Worm (Caenorhabditis elegans) whole organism, mixed stage, embryonic: ENCODE results near the gene C49F8.14.

Experiments
- M03D4.4 ChIP-seq: sonication (generic microtip); optimal IDR thresholded peaks from 2 replicates; lab custom pipeline; 2017; ENCODE audit warnings: mild to moderate bottlenecking, missing genetic modification characterization, missing compliant biosample characterization
- bed-3 ChIP-seq: fragments of 200-800 bp; sonication (Bioruptor generic); optimal IDR thresholded peaks from 3 replicates; lab custom pipeline; 2018; ENCODE audit warnings: mild to moderate bottlenecking, missing genetic modification characterization, moderate library complexity, missing compliant biosample characterization
- blmp-1 ChIP-seq: fragments of 150-350 bp; optimal IDR thresholded peaks from 2 replicates; lab custom pipeline; 2014; ENCODE audit warnings: missing biosample characterization, missing genetic modification characterization
- ceh-39 ChIP-seq: fragments of 150-350 bp; optimal IDR thresholded peaks from 2 replicates; lab custom pipeline; 2014; ENCODE audit warnings: missing biosample characterization, missing genetic modification characterization
- ceh-43 ChIP-seq: fragments of 200-800 bp; sonication (Bioruptor generic); optimal IDR thresholded peaks from 2 replicates; lab custom pipeline; 2018; ENCODE audit warnings: mild to moderate bottlenecking, missing genetic modification characterization, moderate library complexity, missing compliant biosample characterization
- ceh-83 ChIP-seq: fragments of 200-800 bp; sonication (Bioruptor generic); optimal IDR thresholded peaks from 2 replicates; lab custom pipeline; 2018; ENCODE audit warnings: mild to moderate bottlenecking, missing genetic modification characterization, missing compliant biosample characterization
- ces-1 ChIP-seq: fragments of 150-350 bp; optimal IDR thresholded peaks from 2 replicates; lab custom pipeline; 2014; ENCODE audit warnings: missing biosample characterization, missing genetic modification reagents, missing genetic modification characterization
- cnd-1 ChIP-seq: fragments of 200-800 bp; sonication (Bioruptor generic); optimal IDR thresholded peaks from 2 replicates; lab custom pipeline; 2018; ENCODE audit warnings: mild to moderate bottlenecking, missing genetic modification characterization, missing compliant biosample characterization
- drap-1 ChIP-seq: fragments of 200-800 bp; sonication (Bioruptor generic); optimal IDR thresholded peaks from 3 replicates; lab custom pipeline; 2018; ENCODE audit warnings: mild to moderate bottlenecking, missing genetic modification characterization, missing compliant biosample characterization
- elt-1 ChIP-seq: sonication (generic microtip); optimal IDR thresholded peaks from 2 replicates; lab custom pipeline; 2017; ENCODE audit warnings: missing genetic modification characterization, mild to moderate bottlenecking, missing compliant biosample characterization, antibody characterized with exemption, moderate library complexity, borderline replicate concordance; ENCODE audit not compliant: insufficient read depth
- elt-3 ChIP-seq: fragments of 150-350 bp; optimal IDR thresholded peaks from 2 replicates; lab custom pipeline; 2014; ENCODE audit warnings: missing biosample characterization, missing genetic modification characterization
- flh-1 ChIP-seq: fragments of 200-800 bp; sonication (Bioruptor generic); optimal IDR thresholded peaks from 2 replicates; lab custom pipeline; 2018; ENCODE audit warnings: mild to moderate bottlenecking, missing genetic modification characterization, moderate library complexity, missing compliant biosample characterization
- ham-2 ChIP-seq: fragments of 200-800 bp; sonication (Bioruptor generic); optimal IDR thresholded peaks from 2 replicates; lab custom pipeline; 2018; ENCODE audit warnings: mild to moderate bottlenecking, missing genetic modification characterization, missing compliant biosample characterization
- hlh-1 ChIP-seq: fragments of 150-350 bp; optimal IDR thresholded peaks from 2 replicates; lab custom pipeline; 2014; ENCODE audit warnings: missing biosample characterization, missing genetic modification reagents, missing genetic modification characterization
- lin-13 ChIP-seq: fragments of 150-350 bp; optimal IDR thresholded peaks from 2 replicates; lab custom pipeline; 2014; ENCODE audit warnings: missing biosample characterization, missing genetic modification characterization
- lin-32 ChIP-seq: fragments of 200-800 bp; sonication (Bioruptor generic); optimal IDR thresholded peaks from 2 replicates; lab custom pipeline; 2018; ENCODE audit warnings: mild to moderate bottlenecking, missing genetic modification characterization, missing compliant biosample characterization
- lsy-2 ChIP-seq: fragments of 150-350 bp; optimal IDR thresholded peaks from 2 replicates; lab custom pipeline; 2014; ENCODE audit warnings: missing biosample characterization, missing genetic modification characterization
- mab-5 ChIP-seq: fragments of 150-350 bp; optimal IDR thresholded peaks from 2 replicates; lab custom pipeline; 2014; ENCODE audit warnings: missing biosample characterization, missing genetic modification characterization
- mep-1 ChIP-seq: fragments of 150-350 bp; optimal IDR thresholded peaks from 2 replicates; lab custom pipeline; 2017; ENCODE audit warnings: missing biosample characterization, missing genetic modification reagents, missing genetic modification characterization, inconsistent platforms
- mls-2 ChIP-seq: sonication (generic microtip); optimal IDR thresholded peaks from 2 replicates; lab custom pipeline; 2016; ENCODE audit warnings: mild to moderate bottlenecking, missing genetic modification characterization, moderate library complexity, missing compliant biosample characterization
- nhr-12 ChIP-seq: fragments of 150-350 bp; optimal IDR thresholded peaks from 2 replicates; lab custom pipeline; 2014; ENCODE audit warnings: missing biosample characterization, missing genetic modification characterization
- nhr-2 ChIP-seq: fragments of 150-350 bp; optimal IDR thresholded peaks from 2 replicates; lab custom pipeline; 2014; ENCODE audit warnings: missing biosample characterization, missing genetic modification characterization
- nhr-237 ChIP-seq: fragments of 150-350 bp; optimal IDR thresholded peaks from 2 replicates; lab custom pipeline; 2014; ENCODE audit warnings: missing biosample characterization, missing genetic modification characterization
- nhr-28 ChIP-seq: fragments of 150-350 bp; optimal IDR thresholded peaks from 2 replicates; lab custom pipeline; 2014; ENCODE audit warnings: missing biosample characterization, missing genetic modification characterization
- nhr-76 ChIP-seq: sonication (generic microtip); optimal IDR thresholded peaks from 2 replicates; lab custom pipeline; 2017; ENCODE audit warnings: missing biosample characterization, missing genetic modification characterization
- pha-4 ChIP-seq: fragments of 150-350 bp; optimal IDR thresholded peaks from 2 replicates; lab custom pipeline; 2018; ENCODE audit warnings: missing biosample characterization, missing genetic modification reagents, missing genetic modification characterization
- sem-2 ChIP-seq: fragments of 200-800 bp; sonication (Bioruptor generic); optimal IDR thresholded peaks from 2 replicates; lab custom pipeline; 2018; ENCODE audit warnings: mild to moderate bottlenecking, missing genetic modification characterization, missing compliant biosample characterization
- snpc-4 ChIP-seq: fragments of 150-350 bp; optimal IDR thresholded peaks from 2 replicates; lab custom pipeline; 2014; ENCODE audit warnings: missing biosample characterization, missing genetic modification characterization
- sptf-1 ChIP-seq: sonication (generic microtip); optimal IDR thresholded peaks from 2 replicates; lab custom pipeline; 2017; ENCODE audit warnings: mild to moderate bottlenecking, missing genetic modification characterization, moderate library complexity, missing compliant biosample characterization
- tbx-8 ChIP-seq: fragments of 200-800 bp; sonication (Bioruptor generic); optimal IDR thresholded peaks from 2 replicates; lab custom pipeline; 2018; ENCODE audit warnings: mild to moderate bottlenecking, missing genetic modification characterization, moderate library complexity, missing compliant biosample characterization
- unc-120 ChIP-seq: sonication (generic microtip); optimal IDR thresholded peaks from 2 replicates; lab custom pipeline; 2017; ENCODE audit warnings: missing genetic modification characterization, missing compliant biosample characterization; ENCODE audit not compliant: poor library complexity, severe bottlenecking
- unc-39 ChIP-seq: fragments of 150-350 bp; optimal IDR thresholded peaks from 2 replicates; lab custom pipeline; 2014; ENCODE audit warnings: missing biosample characterization, missing genetic modification characterization
- unc-62 ChIP-seq: fragments of 150-350 bp; optimal IDR thresholded peaks from 2 replicates; lab custom pipeline; 2014; ENCODE audit warnings: missing biosample characterization, missing genetic modification reagents, missing genetic modification characterization
- ztf-11 ChIP-seq: fragments of 150-350 bp; optimal IDR thresholded peaks from 2 replicates; lab custom pipeline; 2014; ENCODE audit warnings: missing biosample characterization, missing genetic modification characterization

Gene C49F8.14

ce11 chrX:13376851-13377250, at the start of gene C49F8.14, which contains the start of gene gem-1:
Gene C49F8.14 (minus strand): TSS chrX:13376949.
Gene gem-1 (minus strand): TSS chrX:13376992.
- no peak for TF ChIP-seq unc-120
- TF ChIP-seq ceh-39 (tag; lab: Kevin White, UChicago), result no peak
- TF ChIP-seq ztf-11 (tag; lab: Kevin White, UChicago), result no peak
- TF ChIP-seq blmp-1, result no peak
- TF ChIP-seq mep-1, result no peak
- TF ChIP-seq mab-5 (tag; lab: Kevin White, UChicago), result no peak
- TF ChIP-seq ham-2, result no peak
- no peak for TF ChIP-seq flh-1 (GFP tag; lab: Kevin White, UChicago)
- TF ChIP-seq lsy-2 (tag; lab: Kevin White, UChicago), result no peak
- TF ChIP-seq ces-1 (GFP tag; lab: Kevin White, UChicago), result no peak
- TF ChIP-seq bed-3 (GFP tag; lab: Kevin White, UChicago), result no peak
- TF ChIP-seq tbx-8 (GFP tag; lab: Kevin White, UChicago), result no peak
- no peak for TF ChIP-seq ceh-43 (GFP tag; lab: Kevin White, UChicago)
- TF ChIP-seq snpc-4, result no peak
- TF ChIP-seq nhr-12, result no peak

ce11 chrX:13423340-13423739, 46.6 kb upstream of the C49F8.14 start, which contains the start of gene fkh-3:
Gene fkh-3 (minus strand): TSS chrX:13423440.
- TF ChIP-seq ces-1 (GFP tag; lab: Kevin White, UChicago), result no peak
- no peak for TF ChIP-seq mep-1
- TF ChIP-seq tbx-8 (GFP tag; lab: Kevin White, UChicago), result no peak
- no peak for TF ChIP-seq ceh-83 (GFP tag; lab: Kevin White, UChicago)
- TF ChIP-seq, all 35 proteins: peak for 0

- TF ChIP-seq drap-1 (GFP tag; lab: Kevin White, UChicago) (no peak), blmp-1 (no peak), sptf-1 (tag; lab: Kevin White, UChicago) (no peak), ham-2 (no peak), bed-3 (GFP tag; lab: Kevin White, UChicago) (no peak), elt-1 (no peak), flh-1 (GFP tag; lab: Kevin White, UChicago) (no peak), mep-1 (no peak), snpc-4 (no peak), mab-5 (tag; lab: Kevin White, UChicago) (no peak), tbx-8 (GFP tag; lab: Kevin White, UChicago) (no peak), ceh-39 (tag; lab: Kevin White, UChicago) (no peak), sem-2 (no peak), ztf-11 (tag; lab: Kevin White, UChicago) (no peak), elt-3 (no peak), unc-62 (GFP tag; lab: Kevin White, UChicago) (no peak), nhr-237 (tag; lab: Kevin White, UChicago) (no peak), ceh-83 (GFP tag; lab: Kevin White, UChicago) (no peak), unc-39 (tag; lab: Kevin White, UChicago) (no peak)
- TF ChIP-seq, all 35 proteins: peak for 0
Observed at ce11 chrX:13421068-13421467, 44.3 kb upstream of the C49F8.14 start.

ce11 chrX:13419884-13420339, 43.2 kb upstream of the C49F8.14 start, which contains the start of gene C29F7.3:
Gene C29F7.3 (minus strand): TSS chrX:13419934.
- TF ChIP-seq nhr-28 (tag; lab: Kevin White, UChicago) (no peak), ham-2 (peak; percentile 28), snpc-4 (no peak), unc-62 (GFP tag; lab: Kevin White, UChicago) (peak; percentile 70), unc-120 (no peak), bed-3 (GFP tag; lab: Kevin White, UChicago) (no peak), ces-1 (GFP tag; lab: Kevin White, UChicago) (peak; percentile 26), hlh-1 (tag; lab: Kevin White, UChicago) (peak; percentile 12), lin-13 (tag; lab: Kevin White, UChicago) (no peak), tbx-8 (GFP tag; lab: Kevin White, UChicago) (no peak), mep-1 (peak; percentile 15), blmp-1 (peak; percentile 21), nhr-2 (tag; lab: Kevin White, UChicago) (no peak), cnd-1 (tag; lab: Kevin White, UChicago) (no peak)

ce11 chrX:13417479-13417878, 40.7 kb upstream of the C49F8.14 start:
- TF ChIP-seq ham-2 (no peak), mls-2 (tag; lab: Kevin White, UChicago) (no peak), nhr-2 (tag; lab: Kevin White, UChicago) (no peak), unc-120 (no peak), nhr-237 (tag; lab: Kevin White, UChicago) (no peak), lsy-2 (tag; lab: Kevin White, UChicago) (no peak), flh-1 (GFP tag; lab: Kevin White, UChicago) (no peak), M03D4.4 (tag; lab: Kevin White, UChicago) (no peak), unc-62 (GFP tag; lab: Kevin White, UChicago) (no peak), ceh-39 (tag; lab: Kevin White, UChicago) (no peak), sptf-1 (tag; lab: Kevin White, UChicago) (no peak), pha-4 (no peak), unc-39 (tag; lab: Kevin White, UChicago) (no peak), nhr-76 (tag; lab: Kevin White, UChicago) (no peak), lin-32 (no peak), cnd-1 (tag; lab: Kevin White, UChicago) (no peak)
